Worm (Caenorhabditis elegans): ENCODE data around the gene mtss-1.
A peak's percentile ranks its signal among the peaks of the same experiment; 100 is the strongest.

Gene mtss-1

DNA sequence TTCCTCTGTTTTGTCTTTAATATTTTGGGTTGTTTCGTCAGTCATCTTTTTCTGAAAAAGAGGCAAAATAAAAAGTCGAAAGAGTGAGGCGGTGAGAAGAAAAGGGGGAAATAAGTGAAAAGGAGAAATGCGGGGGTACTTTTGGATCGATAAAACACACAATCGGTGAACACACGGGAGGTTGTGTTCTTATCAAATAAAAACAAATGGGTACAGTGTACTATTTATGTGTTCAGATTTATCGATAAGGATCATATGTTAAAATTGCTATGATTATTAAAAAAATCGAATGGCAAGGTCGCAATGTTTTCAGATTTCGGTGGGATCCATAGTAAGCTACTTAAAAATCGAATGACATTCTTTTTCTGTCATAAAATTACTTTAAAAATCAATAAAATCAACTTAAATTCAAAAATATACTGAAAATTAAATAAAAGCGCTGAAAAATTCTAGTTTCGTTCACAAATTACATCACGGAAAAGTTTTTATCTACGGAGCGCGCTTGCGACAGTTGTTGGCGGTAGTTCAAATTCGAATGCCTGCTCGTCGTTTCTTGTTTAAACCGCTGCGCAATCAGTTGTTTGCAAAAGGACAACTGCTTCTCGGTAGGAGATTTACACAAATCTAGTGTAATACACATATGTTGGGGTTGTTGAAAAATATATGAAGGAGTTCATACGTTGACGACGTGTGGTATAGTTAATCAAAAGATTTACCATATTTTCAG is 41.3 kb downstream of the mtss-1 start, which contains the start of gene prx-19:
Gene prx-19 (minus strand): TSS at position 51 of the 727 bp plus-strand sequence.
- peak; percentile 87 for TF ChIP-seq lin-38 (GFP tag; IDR thresholded peaks at IDR 0.05)
- peak; percentile 48 for TF ChIP-seq mes-2 (tag; optimal IDR thresholded peaks at IDR 0.05; ENCODE audit: poor library complexity, severe bottlenecking)
- TF ChIP-seq lin-29 (GFP tag; IDR thresholded peaks at IDR 0.05): no peak
- TF ChIP-seq nhr-28 (tag; optimal IDR thresholded peaks at IDR 0.05): peak; percentile 49
- TF ChIP-seq dpl-1 (GFP tag; optimal IDR thresholded peaks at IDR 0.05): peak; percentile 92
- peak; percentile 8 for TF ChIP-seq hlh-11 (tag; optimal IDR thresholded peaks at IDR 0.05)
- TF ChIP-seq hlh-30 (tag; optimal IDR thresholded peaks at IDR 0.05; ENCODE audit: insufficient read depth): peak; percentile 47
- peak in 1 of 2 experiments; percentile 39 for TF ChIP-seq unc-62 (GFP tag; optimal IDR thresholded peaks at IDR 0.05 in 1 of 2)
- TF ChIP-seq unc-62 (tag; optimal IDR thresholded peaks at IDR 0.05): no peak
- TF ChIP-seq zfp-3 (GFP tag; conservative IDR thresholded peaks at IDR 0.05): no peak
- no peak for TF ChIP-seq ceh-82 (tag; optimal IDR thresholded peaks at IDR 0.05)
- TF ChIP-seq daf-16 (GFP tag; optimal IDR thresholded peaks at IDR 0.05): no peak
- peak; percentile 13 for TF ChIP-seq daf-16 (tag; optimal IDR thresholded peaks at IDR 0.05)
- peak in 1 of 2 experiments; percentile 55 for TF ChIP-seq lsy-2 (tag; optimal IDR thresholded peaks at IDR 0.05)

DNA sequence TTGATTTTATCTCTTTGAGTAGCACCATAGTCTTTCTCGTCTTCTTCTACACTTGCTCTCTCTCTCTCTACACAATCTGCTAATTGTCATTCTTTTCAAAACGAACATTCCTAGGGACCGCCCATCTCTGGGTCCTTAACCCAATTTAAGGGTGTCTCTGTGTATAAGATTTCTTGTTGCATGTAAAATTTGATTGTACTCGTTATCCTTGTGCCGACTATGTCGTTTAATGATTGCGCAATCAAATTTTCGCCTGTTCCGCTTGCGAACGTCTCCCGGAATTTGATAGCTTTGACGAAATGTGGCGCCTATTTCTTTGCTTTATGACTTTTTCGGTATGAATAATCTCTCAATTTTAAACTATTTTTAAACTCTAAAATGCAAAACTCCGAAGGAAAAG is 43.0 kb downstream of the mtss-1 start:
- TF ChIP-seq lin-29 (GFP tag; IDR thresholded peaks at IDR 0.05): no peak
- no peak for TF ChIP-seq egl-27 (tag; optimal IDR thresholded peaks at IDR 0.05)
- no peak for TF ChIP-seq aha-1 (tag)
- TF ChIP-seq mxl-3 (GFP tag; optimal IDR thresholded peaks at IDR 0.05): no peak
- no peak for TF ChIP-seq ceh-32 (tag; optimal IDR thresholded peaks at IDR 0.05; ENCODE audit: poor library complexity)
- TF ChIP-seq ces-1 (GFP tag; optimal IDR thresholded peaks at IDR 0.05): peak; percentile 90
- TF ChIP-seq lsy-2 (tag; optimal IDR thresholded peaks at IDR 0.05): peak in 1 of 2 experiments; percentile 6
- TF ChIP-seq unc-62 (GFP tag; optimal IDR thresholded peaks at IDR 0.05 in 1 of 2): peak in 1 of 2 experiments; percentile 68
- no peak for TF ChIP-seq unc-62 (tag; optimal IDR thresholded peaks at IDR 0.05)
- peak; percentile 81 for TF ChIP-seq fkh-10 (GFP tag; optimal IDR thresholded peaks at IDR 0.05)
- no peak for TF ChIP-seq vab-7 (GFP tag; IDR thresholded peaks at IDR 0.05)
- 0 out of 2 replicates have a peak, but pooled peaks have one; percentile 23 for TF ChIP-seq ctbp-1 (GFP tag; IDR thresholded peaks at IDR 0.05)

DNA sequence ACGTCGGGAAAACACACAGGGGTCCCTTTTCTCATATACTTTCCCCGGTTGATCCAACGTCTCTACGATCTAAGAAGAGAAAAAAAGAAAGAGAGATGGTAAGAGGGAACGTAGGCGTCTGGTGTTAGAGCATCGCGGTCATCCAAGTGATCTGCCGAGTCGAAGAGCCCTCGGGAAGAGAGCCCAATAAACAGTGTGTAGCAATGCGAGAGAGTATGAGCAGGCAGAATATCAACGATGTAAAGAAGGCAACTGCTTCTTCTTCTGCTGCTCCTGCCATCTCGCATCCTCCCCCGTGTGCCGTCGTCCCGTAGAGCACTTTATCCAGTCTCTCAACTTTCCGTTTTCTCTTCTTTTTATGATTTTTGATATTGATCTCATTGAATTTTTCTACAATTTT is 47.6 kb downstream of the mtss-1 start:
- TF ChIP-seq dpl-1 (GFP tag; optimal IDR thresholded peaks at IDR 0.05) (no peak), daf-16 (GFP tag; optimal IDR thresholded peaks at IDR 0.05) (no peak), daf-16 (tag; optimal IDR thresholded peaks at IDR 0.05) (no peak), hmg-1.1 (GFP tag; IDR thresholded peaks at IDR 0.05) (0 out of 2 replicates have a peak, but pooled peaks have one; percentile 39), dve-1 (tag; optimal IDR thresholded peaks at IDR 0.05; ENCODE audit: insufficient read depth) (no peak), aha-1 (tag) (peak; percentile 67), egl-43 (GFP tag; IDR thresholded peaks at IDR 0.05) (no peak), hlh-11 (tag; optimal IDR thresholded peaks at IDR 0.05) (peak; percentile 39), skn-1 (tag; optimal IDR thresholded peaks at IDR 0.05) (no peak), zag-1 (tag; optimal IDR thresholded peaks at IDR 0.05) (no peak), R02D3.7 (tag; optimal IDR thresholded peaks at IDR 0.05) (no peak), cey-2 (tag; optimal IDR thresholded peaks at IDR 0.05; ENCODE audit: borderline replicate concordance, insufficient read depth) (no peak), php-3 (GFP tag; IDR thresholded peaks at IDR 0.05) (no peak)

DNA sequence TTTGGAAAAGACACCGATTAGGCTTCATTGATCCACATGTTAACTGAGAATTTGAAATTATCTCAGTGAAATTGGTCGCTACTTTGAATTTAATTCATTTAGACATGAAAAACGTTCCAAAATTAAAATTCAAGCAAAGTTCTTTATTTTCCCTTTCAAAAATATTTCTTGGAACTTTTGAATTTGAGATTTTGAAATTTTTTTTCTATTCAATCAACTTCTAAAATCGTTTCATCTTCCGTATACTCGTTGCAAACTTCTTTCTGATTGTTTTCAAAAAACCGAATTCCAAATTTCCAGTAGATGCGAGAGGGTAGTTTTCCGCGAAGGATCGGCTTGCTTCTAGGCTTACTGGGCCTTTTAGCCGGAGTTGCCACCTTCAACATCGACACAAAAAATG is 50.5 kb downstream of the mtss-1 start, which contains the start of gene pat-2:
Gene pat-2 (plus strand): TSS at position 301 of the 400 bp plus-strand sequence.
- no peak for TF ChIP-seq T20F7.1 (GFP tag; optimal IDR thresholded peaks at IDR 0.05)
- peak; percentile 8 for TF ChIP-seq aha-1 (tag)
